Fruit fly (Drosophila melanogaster) whole organism, larva: ENCODE measurements around the gene CG16998.

ENCODE experiments used
- noc ChIP-seq: fragments of 200-800 bp; sonication (Bioruptor generic); optimal IDR thresholded peaks from 3 replicates; lab custom pipeline; 2019; ENCODE audit warnings: missing biosample characterization, mild to moderate bottlenecking, missing genetic modification characterization, moderate library complexity

The CG16998 gene

dm6 chr3L:7539736-7540135 is at the start of gene CG16998:
TSS of gene CG16998 (minus strand) at chr3L:7539836.
- no peak for TF ChIP-seq noc

dm6 chr3L:7583154-7583553 is 43.5 kb upstream of the CG16998 start, which contains the start of gene mmm:
TSS of gene mmm (plus strand) at chr3L:7583454.
- TF ChIP-seq noc, result no peak

dm6 chr3L:7572948-7573347 is 33.3 kb upstream of the CG16998 start:
- no peak for TF ChIP-seq noc

- TF ChIP-seq noc, result no peak
These were observed 22.7 kb upstream of the CG16998 start, which contains the start of gene frac for dm6 chr3L:7562310-7562709. TSS of gene frac (plus strand) at chr3L:7562610.

- TF ChIP-seq noc, result no peak
These were observed 20.9 kb upstream of the CG16998 start for dm6 chr3L:7560580-7560979.

dm6 chr3L:7559937-7560336 is 20.3 kb upstream of the CG16998 start, which contains the start of gene CG14837:
TSS of gene CG14837 (minus strand) at chr3L:7560037.
- no peak for TF ChIP-seq noc

dm6 chr3L:7553062-7553461 is 13.4 kb upstream of the CG16998 start:
- TF ChIP-seq noc, result no peak

dm6 chr3L:7552446-7552845 is 12.8 kb upstream of the CG16998 start:
- no peak for TF ChIP-seq noc

dm6 chr3L:7550225-7550624 is 10.6 kb upstream of the CG16998 start:
- no peak for TF ChIP-seq noc

- TF ChIP-seq noc, result no peak
These were observed 5.9 kb upstream of the CG16998 start for dm6 chr3L:7545562-7545961.

dm6 chr3L:7544639-7545183 is 5.1 kb upstream of the CG16998 start:
- TF ChIP-seq noc, result no peak

- TF ChIP-seq noc, result no peak
These were observed 2.7 kb upstream of the CG16998 start, which contains the start of gene CG32376 for dm6 chr3L:7542357-7542756. TSS of gene CG32376 (minus strand) at chr3L:7542457.

- no peak for TF ChIP-seq noc
These were observed 1.4 kb upstream of the CG16998 start, which contains the start of gene CG32374 for dm6 chr3L:7541068-7541467. TSS of gene CG32374 (minus strand) at chr3L:7541168.

- TF ChIP-seq noc, result no peak
These were observed 8.9 kb downstream of the CG16998 start for dm6 chr3L:7530461-7531338.

- TF ChIP-seq noc, result peak; percentile 51
These were observed 10.3 kb downstream of the CG16998 start for dm6 chr3L:7529081-7530021.

dm6 chr3L:7528380-7529080 is 11.1 kb downstream of the CG16998 start, which contains the start of gene lqf:
TSS of gene lqf (plus strand) at chr3L:7528780.
- no peak for TF ChIP-seq noc
